Worm (Caenorhabditis elegans) whole organism, mixed stage, embryonic: ENCODE results near the gene C24G6.8.

ENCODE experiments used
- M03D4.4 ChIP-seq: sonication (generic microtip); optimal IDR thresholded peaks from 2 replicates; lab custom pipeline; 2017; ENCODE audit warnings: mild to moderate bottlenecking, missing genetic modification characterization, missing compliant biosample characterization
- bed-3 ChIP-seq: fragments of 200-800 bp; sonication (Bioruptor generic); optimal IDR thresholded peaks from 3 replicates; lab custom pipeline; 2018; ENCODE audit warnings: mild to moderate bottlenecking, missing genetic modification characterization, moderate library complexity, missing compliant biosample characterization
- blmp-1 ChIP-seq: fragments of 150-350 bp; optimal IDR thresholded peaks from 2 replicates; lab custom pipeline; 2014; ENCODE audit warnings: missing biosample characterization, missing genetic modification characterization
- ceh-39 ChIP-seq: fragments of 150-350 bp; optimal IDR thresholded peaks from 2 replicates; lab custom pipeline; 2014; ENCODE audit warnings: missing biosample characterization, missing genetic modification characterization
- ceh-43 ChIP-seq: fragments of 200-800 bp; sonication (Bioruptor generic); optimal IDR thresholded peaks from 2 replicates; lab custom pipeline; 2018; ENCODE audit warnings: mild to moderate bottlenecking, missing genetic modification characterization, moderate library complexity, missing compliant biosample characterization
- ceh-83 ChIP-seq: fragments of 200-800 bp; sonication (Bioruptor generic); optimal IDR thresholded peaks from 2 replicates; lab custom pipeline; 2018; ENCODE audit warnings: mild to moderate bottlenecking, missing genetic modification characterization, missing compliant biosample characterization
- ces-1 ChIP-seq: fragments of 150-350 bp; optimal IDR thresholded peaks from 2 replicates; lab custom pipeline; 2014; ENCODE audit warnings: missing biosample characterization, missing genetic modification reagents, missing genetic modification characterization
- cnd-1 ChIP-seq: fragments of 200-800 bp; sonication (Bioruptor generic); optimal IDR thresholded peaks from 2 replicates; lab custom pipeline; 2018; ENCODE audit warnings: mild to moderate bottlenecking, missing genetic modification characterization, missing compliant biosample characterization
- drap-1 ChIP-seq: fragments of 200-800 bp; sonication (Bioruptor generic); optimal IDR thresholded peaks from 3 replicates; lab custom pipeline; 2018; ENCODE audit warnings: mild to moderate bottlenecking, missing genetic modification characterization, missing compliant biosample characterization
- elt-1 ChIP-seq: sonication (generic microtip); optimal IDR thresholded peaks from 2 replicates; lab custom pipeline; 2017; ENCODE audit warnings: missing genetic modification characterization, mild to moderate bottlenecking, missing compliant biosample characterization, antibody characterized with exemption, moderate library complexity, borderline replicate concordance; ENCODE audit not compliant: insufficient read depth
- elt-3 ChIP-seq: fragments of 150-350 bp; optimal IDR thresholded peaks from 2 replicates; lab custom pipeline; 2014; ENCODE audit warnings: missing biosample characterization, missing genetic modification characterization
- ham-2 ChIP-seq: fragments of 200-800 bp; sonication (Bioruptor generic); optimal IDR thresholded peaks from 2 replicates; lab custom pipeline; 2018; ENCODE audit warnings: mild to moderate bottlenecking, missing genetic modification characterization, missing compliant biosample characterization
- hlh-1 ChIP-seq: fragments of 150-350 bp; optimal IDR thresholded peaks from 2 replicates; lab custom pipeline; 2014; ENCODE audit warnings: missing biosample characterization, missing genetic modification reagents, missing genetic modification characterization
- lin-13 ChIP-seq: fragments of 150-350 bp; optimal IDR thresholded peaks from 2 replicates; lab custom pipeline; 2014; ENCODE audit warnings: missing biosample characterization, missing genetic modification characterization
- lin-32 ChIP-seq: fragments of 200-800 bp; sonication (Bioruptor generic); optimal IDR thresholded peaks from 2 replicates; lab custom pipeline; 2018; ENCODE audit warnings: mild to moderate bottlenecking, missing genetic modification characterization, missing compliant biosample characterization
- lsy-2 ChIP-seq: fragments of 150-350 bp; optimal IDR thresholded peaks from 2 replicates; lab custom pipeline; 2014; ENCODE audit warnings: missing biosample characterization, missing genetic modification characterization
- mab-5 ChIP-seq: fragments of 150-350 bp; optimal IDR thresholded peaks from 2 replicates; lab custom pipeline; 2014; ENCODE audit warnings: missing biosample characterization, missing genetic modification characterization
- mep-1 ChIP-seq: fragments of 150-350 bp; optimal IDR thresholded peaks from 2 replicates; lab custom pipeline; 2017; ENCODE audit warnings: missing biosample characterization, missing genetic modification reagents, missing genetic modification characterization, inconsistent platforms
- mls-2 ChIP-seq: sonication (generic microtip); optimal IDR thresholded peaks from 2 replicates; lab custom pipeline; 2016; ENCODE audit warnings: mild to moderate bottlenecking, missing genetic modification characterization, moderate library complexity, missing compliant biosample characterization
- nhr-12 ChIP-seq: fragments of 150-350 bp; optimal IDR thresholded peaks from 2 replicates; lab custom pipeline; 2014; ENCODE audit warnings: missing biosample characterization, missing genetic modification characterization
- nhr-2 ChIP-seq: fragments of 150-350 bp; optimal IDR thresholded peaks from 2 replicates; lab custom pipeline; 2014; ENCODE audit warnings: missing biosample characterization, missing genetic modification characterization
- nhr-237 ChIP-seq: fragments of 150-350 bp; optimal IDR thresholded peaks from 2 replicates; lab custom pipeline; 2014; ENCODE audit warnings: missing biosample characterization, missing genetic modification characterization
- nhr-28 ChIP-seq: fragments of 150-350 bp; optimal IDR thresholded peaks from 2 replicates; lab custom pipeline; 2014; ENCODE audit warnings: missing biosample characterization, missing genetic modification characterization
- nhr-76 ChIP-seq: sonication (generic microtip); optimal IDR thresholded peaks from 2 replicates; lab custom pipeline; 2017; ENCODE audit warnings: missing biosample characterization, missing genetic modification characterization
- pha-4 ChIP-seq: fragments of 150-350 bp; optimal IDR thresholded peaks from 2 replicates; lab custom pipeline; 2018; ENCODE audit warnings: missing biosample characterization, missing genetic modification reagents, missing genetic modification characterization
- sem-2 ChIP-seq: fragments of 200-800 bp; sonication (Bioruptor generic); optimal IDR thresholded peaks from 2 replicates; lab custom pipeline; 2018; ENCODE audit warnings: mild to moderate bottlenecking, missing genetic modification characterization, missing compliant biosample characterization
- sptf-1 ChIP-seq: sonication (generic microtip); optimal IDR thresholded peaks from 2 replicates; lab custom pipeline; 2017; ENCODE audit warnings: mild to moderate bottlenecking, missing genetic modification characterization, moderate library complexity, missing compliant biosample characterization
- tbx-8 ChIP-seq: fragments of 200-800 bp; sonication (Bioruptor generic); optimal IDR thresholded peaks from 2 replicates; lab custom pipeline; 2018; ENCODE audit warnings: mild to moderate bottlenecking, missing genetic modification characterization, moderate library complexity, missing compliant biosample characterization
- unc-120 ChIP-seq: sonication (generic microtip); optimal IDR thresholded peaks from 2 replicates; lab custom pipeline; 2017; ENCODE audit warnings: missing genetic modification characterization, missing compliant biosample characterization; ENCODE audit not compliant: poor library complexity, severe bottlenecking
- unc-39 ChIP-seq: fragments of 150-350 bp; optimal IDR thresholded peaks from 2 replicates; lab custom pipeline; 2014; ENCODE audit warnings: missing biosample characterization, missing genetic modification characterization
- unc-62 ChIP-seq: fragments of 150-350 bp; optimal IDR thresholded peaks from 2 replicates; lab custom pipeline; 2014; ENCODE audit warnings: missing biosample characterization, missing genetic modification reagents, missing genetic modification characterization
- zip-8 ChIP-seq: fragments of 150-350 bp; optimal IDR thresholded peaks from 2 replicates; lab custom pipeline; 2014; ENCODE audit warnings: missing biosample characterization, missing genetic modification characterization
- ztf-11 ChIP-seq: fragments of 150-350 bp; optimal IDR thresholded peaks from 2 replicates; lab custom pipeline; 2014; ENCODE audit warnings: missing biosample characterization, missing genetic modification characterization

The C24G6.8 gene

ce11 chrV:5504807-5505442 lies 30.7 kb downstream of the C24G6.8 start, which contains the start of the genes dnj-19 and nhr-47:
Gene dnj-19, minus strand, starts transcription at chrV:5504857.
Gene nhr-47, plus strand, starts transcription at chrV:5505253.
- TF ChIP-seq hlh-1 (peak; percentile 7), mls-2 (tag; lab: Kevin White, UChicago) (peak; percentile 76), nhr-12 (tag; lab: Kevin White, UChicago) (peak; percentile 13), ces-1 (GFP tag; lab: Kevin White, UChicago) (peak; percentile 45), M03D4.4 (peak; percentile 65), sptf-1 (peak; percentile 90), drap-1 (GFP tag; lab: Kevin White, UChicago) (peak; percentile 72), mab-5 (no peak), sem-2 (GFP tag; lab: Kevin White, UChicago) (peak; percentile 28), mep-1 (tag; lab: Kevin White, UChicago) (peak; percentile 89), blmp-1 (tag; lab: Kevin White, UChicago) (no peak), cnd-1 (tag; lab: Kevin White, UChicago) (peak; percentile 81), ceh-43 (GFP tag; lab: Kevin White, UChicago) (peak; percentile 68), bed-3 (GFP tag; lab: Kevin White, UChicago) (peak; percentile 51), nhr-28 (tag; lab: Kevin White, UChicago) (no peak), pha-4 (tag; lab: Kevin White, UChicago) (peak; percentile 84), ceh-39 (peak; percentile 65), lin-13 (tag; lab: Kevin White, UChicago) (peak; percentile 95), tbx-8 (GFP tag; lab: Kevin White, UChicago) (peak; percentile 14), unc-39 (no peak), ztf-11 (tag; lab: Kevin White, UChicago) (peak; percentile 5), nhr-2 (no peak), unc-120 (tag; lab: Kevin White, UChicago) (peak; percentile 65), lin-32 (GFP tag; lab: Kevin White, UChicago) (peak; percentile 37), nhr-237 (tag; lab: Kevin White, UChicago) (peak; percentile 70), unc-62 (GFP tag; lab: Kevin White, UChicago) (peak; percentile 19), lsy-2 (tag; lab: Kevin White, UChicago) (peak; percentile 72), ham-2 (no peak)

ce11 chrV:5504295-5504694 lies 31.4 kb downstream of the C24G6.8 start:
- TF ChIP-seq ceh-39: no peak
- no peak for TF ChIP-seq nhr-76

ce11 chrV:5502701-5503100 lies 33.0 kb downstream of the C24G6.8 start:
- TF ChIP-seq elt-3 (tag; lab: Kevin White, UChicago) (no peak), nhr-76 (no peak), unc-39 (no peak), elt-1 (no peak)

ce11 chrV:5499475-5499874 lies 36.2 kb downstream of the C24G6.8 start:
- TF ChIP-seq zip-8 (no peak), unc-62 (GFP tag; lab: Kevin White, UChicago) (no peak), tbx-8 (GFP tag; lab: Kevin White, UChicago) (no peak), ceh-39 (no peak), drap-1 (GFP tag; lab: Kevin White, UChicago) (no peak), ces-1 (GFP tag; lab: Kevin White, UChicago) (no peak), nhr-28 (tag; lab: Kevin White, UChicago) (no peak), ceh-83 (GFP tag; lab: Kevin White, UChicago) (no peak), sptf-1 (no peak), cnd-1 (tag; lab: Kevin White, UChicago) (no peak), blmp-1 (tag; lab: Kevin White, UChicago) (no peak), sem-2 (GFP tag; lab: Kevin White, UChicago) (no peak), mep-1 (tag; lab: Kevin White, UChicago) (no peak), unc-120 (tag; lab: Kevin White, UChicago) (no peak), ztf-11 (tag; lab: Kevin White, UChicago) (no peak)
